Fruit fly (Drosophila melanogaster) Kc167 (cell line): ENCODE data around the gene Or85c.

ENCODE experiments used
- Myc ChIP-seq: fragments of >200 bp; optimal IDR thresholded peaks from 2 replicates; lab custom pipeline; 2017; ENCODE audit warnings: missing external identifiers
- h ChIP-seq: fragments of >200 bp; optimal IDR thresholded peaks from 3 replicates; lab custom pipeline; 2018; ENCODE audit warnings: missing external identifiers
- insv ChIP-seq: fragments of >200 bp; optimal IDR thresholded peaks from 3 replicates; lab custom pipeline; 2018; ENCODE audit warnings: missing external identifiers
- psq ChIP-seq: fragments of >200 bp; optimal IDR thresholded peaks from 2 replicates; lab custom pipeline; 2017; ENCODE audit warnings: missing external identifiers
- ttk ChIP-seq: sonication (Bioruptor generic); optimal IDR thresholded peaks from 2 replicates; lab custom pipeline; 2017; ENCODE audit warnings: missing external identifiers

DNA sequence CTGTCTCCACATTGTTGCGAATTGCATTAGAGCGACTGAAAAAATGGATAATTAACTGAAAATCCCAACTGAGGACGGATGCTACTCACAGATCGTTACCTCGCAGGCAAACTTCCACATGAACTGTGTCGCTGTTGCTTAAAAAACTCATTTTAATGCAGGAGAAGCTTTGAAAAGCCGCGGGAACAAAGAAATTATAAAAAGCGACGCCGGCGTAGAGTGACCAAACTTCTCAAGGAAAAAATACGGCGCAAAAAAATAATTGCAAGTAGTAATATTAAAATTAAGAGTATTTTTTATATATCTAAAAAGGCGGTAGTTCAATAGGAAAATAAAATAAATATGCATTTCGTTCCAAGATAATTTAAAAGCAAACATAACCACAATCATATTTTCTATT is 48.7 kb upstream of the Or85c start, which contains the start of gene pch2:
- TF ChIP-seq ttk (lab: Kevin White, UChicago) (no peak), h (no peak), Myc (no peak), psq (lab: Kevin White, UChicago) (no peak), insv (lab: Kevin White, UChicago) (no peak)
